Worm (Caenorhabditis elegans) whole organism, L1 larva: ENCODE results near the gene str-206.

Experiments used
- C04F5.9 ChIP-seq: sonication (generic microtip); optimal IDR thresholded peaks from 2 replicates; lab custom pipeline; 2016; ENCODE audit warnings: missing genetic modification characterization, missing compliant biosample characterization
- Y116A8C.19 ChIP-seq: sonication (generic microtip); optimal IDR thresholded peaks from 2 replicates; lab custom pipeline; 2016; ENCODE audit warnings: missing compliant biosample characterization, missing genetic modification characterization, borderline replicate concordance
- aly-2 ChIP-seq: fragments of 150-350 bp; optimal IDR thresholded peaks from 2 replicates; lab custom pipeline; 2014; ENCODE audit warnings: missing biosample characterization, missing genetic modification characterization
- ama-1 ChIP-seq: fragments of 150-350 bp; optimal IDR thresholded peaks from 2 replicates; lab custom pipeline; 2014
- blmp-1 ChIP-seq: fragments of 150-350 bp; optimal IDR thresholded peaks from 2 replicates; lab custom pipeline; 2014; ENCODE audit warnings: missing biosample characterization, missing genetic modification characterization
- ceh-63 ChIP-seq: fragments of 200-800 bp; sonication (Bioruptor generic); optimal IDR thresholded peaks from 2 replicates; lab custom pipeline; 2018; ENCODE audit warnings: mild to moderate bottlenecking, missing genetic modification characterization, missing compliant biosample characterization
- ceh-8 ChIP-seq: fragments of 200-800 bp; sonication (Bioruptor generic); optimal IDR thresholded peaks from 2 replicates; lab custom pipeline; 2018; ENCODE audit warnings: mild to moderate bottlenecking, missing genetic modification characterization, moderate library complexity, missing compliant biosample characterization
- ceh-82 ChIP-seq, 3 experiments: fragments of 150-350 bp in 1 of 3; sonication (generic microtip) in 2 of 3; optimal IDR thresholded peaks; 2 replicates each; lab custom pipeline; 2014 to 2017; ENCODE audit warnings: missing biosample characterization in 3 of 3, missing genetic modification characterization in 3 of 3
- ceh-88 ChIP-seq: fragments of 200-800 bp; sonication (Bioruptor generic); IDR thresholded peaks from 2 replicates; pipeline ENCODE4 v1.3.6; 2022; ENCODE audit warnings: missing genetic modification characterization, missing compliant biosample characterization
- ceh-90 ChIP-seq: sonication (generic microtip); optimal IDR thresholded peaks from 2 replicates; lab custom pipeline; 2016; ENCODE audit warnings: missing genetic modification characterization, missing compliant biosample characterization
- ces-1 ChIP-seq: fragments of 150-350 bp; optimal IDR thresholded peaks from 2 replicates; lab custom pipeline; 2014; ENCODE audit warnings: missing biosample characterization, missing genetic modification reagents, missing genetic modification characterization
- dsc-1 ChIP-seq: sonication (generic microtip); optimal IDR thresholded peaks from 2 replicates; lab custom pipeline; 2016; ENCODE audit warnings: mild to moderate bottlenecking, missing genetic modification characterization, missing compliant biosample characterization
- elt-2 ChIP-seq: sonication (generic microtip); optimal IDR thresholded peaks from 2 replicates; lab custom pipeline; 2016; ENCODE audit warnings: missing genetic modification characterization, mild to moderate bottlenecking, inconsistent platforms, missing compliant biosample characterization, missing genetic modification reagents
- elt-3 ChIP-seq, 6 experiments: fragments of 150-350 bp in 1 of 6; sonication (generic microtip); optimal IDR thresholded peaks; 2 replicates each; lab custom pipeline; 2017 to 2018; ENCODE audit warnings: missing biosample characterization in 6 of 6, missing genetic modification characterization in 6 of 6, inconsistent platforms in 1 of 6
- fkh-10 ChIP-seq: sonication (generic microtip); optimal IDR thresholded peaks from 2 replicates; lab custom pipeline; 2017; ENCODE audit warnings: missing biosample characterization, missing genetic modification reagents, missing genetic modification characterization
- fkh-4 ChIP-seq: sonication (generic microtip); optimal IDR thresholded peaks from 2 replicates; lab custom pipeline; 2016; ENCODE audit warnings: missing compliant biosample characterization, missing genetic modification characterization, borderline replicate concordance
- hlh-17 ChIP-seq: fragments of 200-800 bp; sonication (Bioruptor generic); optimal IDR thresholded peaks from 2 replicates; lab custom pipeline; 2018; ENCODE audit warnings: missing genetic modification characterization, mild to moderate bottlenecking, missing compliant biosample characterization, moderate library complexity, borderline replicate concordance
- hpl-2 ChIP-seq: fragments of 150-350 bp; optimal IDR thresholded peaks from 2 replicates; lab custom pipeline; 2014; ENCODE audit warnings: missing biosample characterization, missing genetic modification reagents, missing genetic modification characterization
- lin-15B ChIP-seq: fragments of 150-350 bp; sonication (generic microtip); optimal IDR thresholded peaks from 3 replicates; lab custom pipeline; 2014; ENCODE audit warnings: missing biosample characterization, missing genetic modification characterization
- lin-35 ChIP-seq, 2 experiments: fragments of 150-350 bp; optimal IDR thresholded peaks; 2 replicates each; lab custom pipeline; 2014; ENCODE audit warnings: missing biosample characterization in 2 of 2, missing genetic modification characterization in 2 of 2, missing genetic modification reagents in 2 of 2
- lin-39 ChIP-seq: fragments of 150-350 bp; optimal IDR thresholded peaks from 2 replicates; lab custom pipeline; 2014; ENCODE audit warnings: missing biosample characterization, missing genetic modification reagents, missing genetic modification characterization
- lir-3 ChIP-seq: sonication (generic microtip); optimal IDR thresholded peaks from 2 replicates; lab custom pipeline; 2016; ENCODE audit warnings: mild to moderate bottlenecking, missing genetic modification characterization, moderate library complexity, missing compliant biosample characterization; ENCODE audit not compliant: poor library complexity
- lsy-2 ChIP-seq, 2 experiments: fragments of 150-350 bp; optimal IDR thresholded peaks; 2 replicates each; lab custom pipeline; 2014; ENCODE audit warnings: missing biosample characterization in 2 of 2, missing genetic modification characterization in 2 of 2
- mdl-1 ChIP-seq, 2 experiments: fragments of 150-350 bp; optimal IDR thresholded peaks; 2 replicates each; lab custom pipeline; 2014 to 2017; ENCODE audit warnings: missing biosample characterization in 2 of 2, missing genetic modification characterization in 2 of 2, inconsistent platforms in 1 of 2
- mef-2 ChIP-seq: fragments of 150-350 bp; optimal IDR thresholded peaks from 2 replicates; lab custom pipeline; 2014; ENCODE audit warnings: missing biosample characterization, missing genetic modification characterization
- mep-1 ChIP-seq: fragments of 150-350 bp; optimal IDR thresholded peaks from 2 replicates; lab custom pipeline; 2014; ENCODE audit warnings: missing biosample characterization, missing genetic modification characterization
- nhr-11 ChIP-seq: fragments of 150-350 bp; optimal IDR thresholded peaks from 2 replicates; lab custom pipeline; 2014; ENCODE audit warnings: missing biosample characterization, missing genetic modification characterization
- nhr-12 ChIP-seq: sonication (generic microtip); optimal IDR thresholded peaks from 2 replicates; lab custom pipeline; 2017; ENCODE audit warnings: missing biosample characterization, missing genetic modification characterization
- nhr-20 ChIP-seq: sonication (generic microtip); optimal IDR thresholded peaks from 2 replicates; lab custom pipeline; 2016; ENCODE audit warnings: mild to moderate bottlenecking, missing genetic modification characterization, missing compliant biosample characterization
- nhr-237 ChIP-seq: fragments of 150-350 bp; optimal IDR thresholded peaks from 2 replicates; lab custom pipeline; 2014; ENCODE audit warnings: missing biosample characterization, missing genetic modification characterization
- nhr-28 ChIP-seq: fragments of 150-350 bp; optimal IDR thresholded peaks from 2 replicates; lab custom pipeline; 2014; ENCODE audit warnings: missing biosample characterization, missing genetic modification characterization
- nhr-47 ChIP-seq: sonication (generic microtip); optimal IDR thresholded peaks from 2 replicates; lab custom pipeline; 2016; ENCODE audit warnings: mild to moderate bottlenecking, missing genetic modification characterization, moderate library complexity, missing compliant biosample characterization
- nhr-71 ChIP-seq: sonication (generic microtip); optimal IDR thresholded peaks from 2 replicates; lab custom pipeline; 2016; ENCODE audit warnings: mild to moderate bottlenecking, missing genetic modification characterization, moderate library complexity, missing compliant biosample characterization
- nhr-84 ChIP-seq: sonication (generic microtip); optimal IDR thresholded peaks from 2 replicates; lab custom pipeline; 2017; ENCODE audit warnings: missing biosample characterization, missing genetic modification characterization
- rnt-1 ChIP-seq: sonication (generic microtip); optimal IDR thresholded peaks from 2 replicates; lab custom pipeline; 2016; ENCODE audit warnings: mild to moderate bottlenecking, missing genetic modification characterization, moderate library complexity, missing compliant biosample characterization
- skn-1 ChIP-seq: fragments of 150-350 bp; optimal IDR thresholded peaks from 2 replicates; lab custom pipeline; 2014; ENCODE audit warnings: missing biosample characterization, missing genetic modification characterization
- snu-23 ChIP-seq: sonication (generic microtip); optimal IDR thresholded peaks from 2 replicates; lab custom pipeline; 2016; ENCODE audit warnings: missing genetic modification characterization, missing compliant biosample characterization
- tbx-2 ChIP-seq: sonication (generic microtip); optimal IDR thresholded peaks from 2 replicates; lab custom pipeline; 2016; ENCODE audit warnings: missing genetic modification characterization, missing compliant biosample characterization
- unc-62 ChIP-seq: fragments of 150-350 bp; optimal IDR thresholded peaks from 2 replicates; lab custom pipeline; 2014; ENCODE audit warnings: missing biosample characterization, missing genetic modification reagents, missing genetic modification characterization
- unc-98 ChIP-seq: fragments of 200-800 bp; sonication (Bioruptor generic); IDR thresholded peaks from 2 replicates; pipeline ENCODE4 v1.3.6; 2022; ENCODE audit warnings: missing genetic modification characterization, missing compliant biosample characterization
- xbp-1 ChIP-seq: sonication (generic microtip); optimal IDR thresholded peaks from 2 replicates; lab custom pipeline; 2016; ENCODE audit warnings: missing genetic modification characterization, missing compliant biosample characterization
- zag-1 ChIP-seq: fragments of 150-350 bp; optimal IDR thresholded peaks from 2 replicates; lab custom pipeline; 2014; ENCODE audit warnings: missing biosample characterization, missing genetic modification characterization
- ztf-11 ChIP-seq, 2 experiments: sonication (generic microtip); optimal IDR thresholded peaks; 2 replicates each; lab custom pipeline; 2016 to 2017; ENCODE audit warnings: missing genetic modification characterization in 2 of 2, missing biosample characterization in 1 of 2, missing compliant biosample characterization in 1 of 2
- ztf-4 ChIP-seq: fragments of 150-350 bp; optimal IDR thresholded peaks from 2 replicates; lab custom pipeline; 2014; ENCODE audit warnings: missing biosample characterization, missing genetic modification characterization

Gene str-206

DNA sequence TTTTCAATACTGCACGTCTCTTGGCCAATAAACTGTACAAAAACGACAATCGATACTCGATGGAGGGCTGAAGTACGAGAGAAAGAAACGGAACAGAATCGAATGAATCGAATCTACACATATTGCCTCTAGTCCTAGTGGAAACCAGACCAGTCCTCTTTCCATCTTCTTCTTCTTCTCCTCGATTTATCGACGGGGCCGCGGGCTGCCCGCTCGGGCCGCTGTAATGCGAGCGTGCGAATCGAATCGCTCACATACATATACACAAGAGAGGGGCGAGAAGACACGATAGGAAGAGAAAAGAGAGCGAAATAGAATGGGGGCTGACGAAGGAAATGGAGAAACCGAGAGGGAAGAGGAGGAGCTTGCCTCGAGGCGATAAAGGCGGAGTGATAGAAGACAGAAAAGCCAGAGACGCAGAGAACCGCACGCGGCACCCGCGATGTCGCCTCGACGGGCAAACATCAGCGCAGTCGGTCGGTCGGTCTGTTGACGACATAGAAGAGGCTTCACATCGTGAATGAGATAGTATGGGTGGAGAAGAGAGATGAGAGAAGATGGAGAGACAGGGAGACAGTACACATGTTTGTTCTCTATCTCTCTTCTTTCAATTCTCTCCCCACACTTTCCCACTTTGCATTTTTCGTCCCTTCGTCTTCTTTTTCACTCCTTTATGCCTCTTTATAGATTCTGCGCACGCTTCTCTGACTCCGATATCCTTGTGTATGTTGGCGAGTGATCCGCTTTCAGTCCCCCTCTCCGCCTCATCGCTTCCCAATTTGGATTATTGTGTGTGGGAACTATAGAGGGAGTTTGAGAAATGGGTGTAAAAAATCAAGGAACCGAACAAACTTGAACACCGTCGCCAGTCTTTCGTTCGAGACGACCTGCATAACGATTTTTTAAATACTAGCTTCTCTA, 9.7 kb downstream of the str-206 start (continued):
- peak; percentile 92 for TF ChIP-seq hpl-2 (GFP tag; lab: Kevin White, UChicago)
- peak; percentile 89 to 92 for TF ChIP-seq lsy-2 (tag; optimal IDR thresholded peaks at IDR 0.05; lab: Kevin White, UChicago)
- TF ChIP-seq elt-3 (tag; optimal IDR thresholded peaks at IDR 0.05; lab: Kevin White, UChicago), result peak in 3 of 6 experiments; percentile 42 to 73 (median 68)
- peak; percentile 35 for TF ChIP-seq skn-1 (tag; lab: Kevin White, UChicago)
- TF ChIP-seq nhr-28 (tag; lab: Kevin White, UChicago), result peak; percentile 1
- TF ChIP-seq ceh-63 (GFP tag; lab: Kevin White, UChicago), result no peak
- TF ChIP-seq zag-1 (tag; lab: Kevin White, UChicago), result peak; percentile 20
- peak; percentile 94 for TF ChIP-seq ceh-88 (GFP tag; lab: Robert Waterston, UW)
- TF ChIP-seq nhr-84 (tag; lab: Kevin White, UChicago), result no peak
- peak; percentile 37 for TF ChIP-seq ceh-90 (tag; lab: Kevin White, UChicago)
- peak; percentile 93 for TF ChIP-seq ceh-8
- peak; percentile 98 for TF ChIP-seq nhr-47 (tag; lab: Kevin White, UChicago)
- TF ChIP-seq aly-2 (tag; lab: Kevin White, UChicago), result peak; percentile 46
- TF ChIP-seq ztf-4 (tag; lab: Kevin White, UChicago), result peak; percentile 97
- TF ChIP-seq ama-1 (lab: Kevin White, UChicago), result peak; percentile 96
- TF ChIP-seq blmp-1 (tag; lab: Kevin White, UChicago), result peak; percentile 34
- peak; percentile 100 for TF ChIP-seq nhr-71 (tag; lab: Kevin White, UChicago)
- TF ChIP-seq mdl-1 (tag; optimal IDR thresholded peaks at IDR 0.05; lab: Kevin White, UChicago), result peak; percentile 50 to 96
- peak; percentile 99 for TF ChIP-seq tbx-2
- TF ChIP-seq mef-2 (tag; lab: Kevin White, UChicago), result peak; percentile 36
- TF ChIP-seq xbp-1 (tag; lab: Kevin White, UChicago), result peak; percentile 95
- TF ChIP-seq elt-2 (tag; lab: Kevin White, UChicago), result peak; percentile 80
- peak; percentile 78 for TF ChIP-seq mep-1 (tag; lab: Kevin White, UChicago)
- TF ChIP-seq Y116A8C.19 (tag; lab: Kevin White, UChicago), result peak; percentile 35
- TF ChIP-seq lin-39 (tag; lab: Kevin White, UChicago), result peak; percentile 76
- peak in 1 of 2 experiments; percentile 93 for TF ChIP-seq ztf-11 (tag; optimal IDR thresholded peaks at IDR 0.05; lab: Kevin White, UChicago)
- peak; percentile 99 for TF ChIP-seq nhr-20 (tag; lab: Kevin White, UChicago)
- TF ChIP-seq C04F5.9 (tag; lab: Kevin White, UChicago), result peak; percentile 38
- TF ChIP-seq nhr-237, result peak; percentile 61
- no peak for TF ChIP-seq ces-1 (GFP tag; lab: Kevin White, UChicago)
- no peak for TF ChIP-seq unc-62 (GFP tag; lab: Kevin White, UChicago)
- peak; percentile 76 to 96 (median 79) for TF ChIP-seq ceh-82 (tag; optimal IDR thresholded peaks at IDR 0.05; lab: Kevin White, UChicago)
- peak; percentile 21 for TF ChIP-seq lin-15B (tag; lab: Kevin White, UChicago)
- peak; percentile 97 for TF ChIP-seq fkh-10
- peak; percentile 73 for TF ChIP-seq nhr-11 (tag; lab: Kevin White, UChicago)
- peak; percentile 88 for TF ChIP-seq lir-3
- peak; percentile 99 for TF ChIP-seq snu-23 (GFP tag; lab: Kevin White, UChicago)
- no peak for TF ChIP-seq nhr-12 (tag; lab: Kevin White, UChicago)
- TF ChIP-seq dsc-1, result peak; percentile 97
- TF ChIP-seq lin-35 (GFP tag; optimal IDR thresholded peaks at IDR 0.05; lab: Kevin White, UChicago), result peak; percentile 78 to 81
- peak; percentile 92 for TF ChIP-seq rnt-1 (tag; lab: Kevin White, UChicago)
- peak; percentile 87 for TF ChIP-seq fkh-4 (tag; lab: Kevin White, UChicago)
- TF ChIP-seq unc-98 (GFP tag; lab: Robert Waterston, UW), result peak; percentile 60
- TF ChIP-seq hlh-17 (GFP tag; lab: Kevin White, UChicago), result no peak
